Fruit fly (Drosophila melanogaster): ENCODE data around the gene CG2201.

Gene CG2201

dm6 chr2L:21573226-21573791 lies 50.6 kb downstream of the CG2201 start, which contains the start of gene Lamp1 (continued):
- TF ChIP-seq CrebA (GFP tag; optimal IDR thresholded peaks at IDR 0.05; ENCODE audit: borderline replicate concordance), result no peak
- no peak for TF ChIP-seq GATAd (GFP tag; optimal IDR thresholded peaks at IDR 0.05)
